Fruit fly (Drosophila melanogaster): Measurements from ENCODE around the gene CG17294.
A peak's percentile ranks its signal among the peaks of the same experiment; 100 is the strongest.

The CG17294 gene

dm6 chr2L:8362273-8362954 lies 14.4 kb upstream of the CG17294 start, which contains the start of gene CG7627 (continued):
- TF ChIP-seq CG6654 (GFP tag; optimal IDR thresholded peaks at IDR 0.05) (peak; percentile 53), CG8359 (GFP tag; optimal IDR thresholded peaks at IDR 0.05; ENCODE audit: borderline replicate concordance) (peak; percentile 39), hkb (optimal IDR thresholded peaks at IDR 0.05) (no peak), hkb (GFP tag; IDR thresholded peaks at IDR 0.05) (peak; percentile 84), CG10274 (GFP tag; optimal IDR thresholded peaks at IDR 0.05) (no peak), cad (GFP tag; optimal IDR thresholded peaks at IDR 0.05) (no peak), CG10654 (GFP tag; optimal IDR thresholded peaks at IDR 0.05) (peak; percentile 50), grau (tag; optimal IDR thresholded peaks at IDR 0.05) (peak; percentile 98), CG10979 (tag; optimal IDR thresholded peaks at IDR 0.05) (peak; percentile 78), pzg (GFP tag; optimal IDR thresholded peaks at IDR 0.05) (peak; percentile 9), ham (GFP tag; IDR thresholded peaks at IDR 0.05) (no peak), NC2α (GFP tag; optimal IDR thresholded peaks at IDR 0.05) (peak; percentile 12), CG8944 (GFP tag; optimal IDR thresholded peaks at IDR 0.05) (peak; percentile 75), gem (tag; optimal IDR thresholded peaks at IDR 0.05) (peak; percentile 83), Atf-2 (GFP tag; optimal IDR thresholded peaks at IDR 0.05) (peak; percentile 60), ranshi (GFP tag; IDR thresholded peaks at IDR 0.05) (peak; percentile 81), sisA (GFP tag; IDR thresholded peaks at IDR 0.05) (peak; percentile 79), tx (GFP tag; optimal IDR thresholded peaks at IDR 0.05) (peak; percentile 57), jigr1 (GFP tag; IDR thresholded peaks at IDR 0.05) (peak; percentile 40; the same call in 1 of the 3 replicates), zen2 (GFP tag; IDR thresholded peaks at IDR 0.05; ENCODE audit: partially characterized antibody) (no peak), CG13624 (GFP tag; optimal IDR thresholded peaks at IDR 0.05) (peak; percentile 45), Lpt (GFP tag; optimal IDR thresholded peaks at IDR 0.05) (no peak), CTCF (GFP tag; optimal IDR thresholded peaks at IDR 0.05) (no peak), pnt (GFP tag; optimal IDR thresholded peaks at IDR 0.05) (peak; percentile 59), CG4820 (GFP tag; optimal IDR thresholded peaks at IDR 0.05) (peak; percentile 72), CG12942 (GFP tag; optimal IDR thresholded peaks at IDR 0.05) (peak; percentile 37), mirr (GFP tag; optimal IDR thresholded peaks at IDR 0.05) (no peak), vnd (GFP tag; IDR thresholded peaks at IDR 0.05; ENCODE audit: partially characterized antibody) (no peak), hb (GFP tag; IDR thresholded peaks at IDR 0.05; ENCODE audit: partially characterized antibody) (no peak), CG12299 (tag; optimal IDR thresholded peaks at IDR 0.05) (peak; percentile 71), Hr78 (GFP tag; optimal IDR thresholded peaks at IDR 0.05) (peak in 1 of 2 experiments; percentile 15), amos (GFP tag; IDR thresholded peaks at IDR 0.05; ENCODE audit: partially characterized antibody) (peak; percentile 27; the same call in 1 of the 2 replicates), ken (GFP tag; IDR thresholded peaks at IDR 0.05) (0 out of 3 replicates have a peak, but pooled peaks have one; percentile 53), ERR (GFP tag; optimal IDR thresholded peaks at IDR 0.05) (peak; percentile 63), hth (optimal IDR thresholded peaks at IDR 0.05) (no peak), CG8478 (optimal IDR thresholded peaks at IDR 0.05) (no peak), Doc3 (GFP tag; IDR thresholded peaks at IDR 0.05; ENCODE audit: partially characterized antibody) (no peak), Vsx1 (GFP tag; optimal IDR thresholded peaks at IDR 0.05) (peak; percentile 19), ro (GFP tag; IDR thresholded peaks at IDR 0.05) (peak; percentile 70), dm (GFP tag; optimal IDR thresholded peaks at IDR 0.05) (peak; percentile 52), CG7928 (GFP tag; optimal IDR thresholded peaks at IDR 0.05) (peak; percentile 49), Sox102F (GFP tag; optimal IDR thresholded peaks at IDR 0.05) (peak; percentile 56), pho (GFP tag; optimal IDR thresholded peaks at IDR 0.05) (peak; percentile 59), ssp (GFP tag; IDR thresholded peaks at IDR 0.05) (peak; percentile 58), kah (GFP tag; optimal IDR thresholded peaks at IDR 0.05) (peak; percentile 20), CG3407 (GFP tag; optimal IDR thresholded peaks at IDR 0.05) (peak; percentile 28), nerfin-2 (GFP tag; IDR thresholded peaks at IDR 0.05; ENCODE audit: partially characterized antibody) (no peak), fru (optimal IDR thresholded peaks at IDR 0.05) (no peak), H15 (GFP tag; IDR thresholded peaks at IDR 0.05) (no peak; the same call in 2 of the 3 replicates), CG17568 (GFP tag; optimal IDR thresholded peaks at IDR 0.05) (peak; percentile 45), jumu (GFP tag; optimal IDR thresholded peaks at IDR 0.05) (peak; percentile 76)
